Fruit fly (Drosophila melanogaster) whole organism, adult: ENCODE measurements around the gene sll.

ENCODE experiments used
- CG11617 ChIP-seq: fragments of 200-800 bp; sonication (Bioruptor generic); optimal IDR thresholded peaks from 2 replicates; lab custom pipeline; 2017; ENCODE audit warnings: mild to moderate bottlenecking, missing biosample characterization, missing genetic modification reagents, missing genetic modification characterization
- CG12768 ChIP-seq: fragments of 200-800 bp; sonication (Bioruptor generic); optimal IDR thresholded peaks from 2 replicates; lab custom pipeline; 2017; ENCODE audit warnings: missing biosample characterization, missing genetic modification characterization, mild to moderate bottlenecking, moderate library complexity, missing genetic modification reagents
- CG1620 ChIP-seq: fragments of 200-800 bp; sonication (Bioruptor generic); optimal IDR thresholded peaks from 2 replicates; lab custom pipeline; 2016; ENCODE audit warnings: missing biosample characterization, missing genetic modification characterization
- CG33017 ChIP-seq: fragments of 200-800 bp; sonication (Bioruptor generic); optimal IDR thresholded peaks from 2 replicates; lab custom pipeline; 2018; ENCODE audit warnings: missing biosample characterization, mild to moderate bottlenecking, missing genetic modification characterization, moderate library complexity
- CG7045 ChIP-seq: fragments of 200-800 bp; sonication (Bioruptor generic); optimal IDR thresholded peaks from 2 replicates; lab custom pipeline; 2017; ENCODE audit warnings: missing biosample characterization, mild to moderate bottlenecking, missing genetic modification characterization
- Clk ChIP-seq: fragments of 200-800 bp; sonication (Bioruptor generic); optimal IDR thresholded peaks from 2 replicates; lab custom pipeline; 2017; ENCODE audit warnings: missing biosample characterization, missing genetic modification characterization
- Crg-1 ChIP-seq: fragments of 200-800 bp; sonication (Bioruptor generic); optimal IDR thresholded peaks from 2 replicates; lab custom pipeline; 2016; ENCODE audit warnings: missing biosample characterization, missing genetic modification characterization
- bab1 ChIP-seq: fragments of 200-800 bp; sonication (Bioruptor generic); optimal IDR thresholded peaks from 3 replicates; lab custom pipeline; 2019; ENCODE audit warnings: missing biosample characterization, mild to moderate bottlenecking, missing genetic modification characterization, moderate library complexity
- cnc ChIP-seq, 2 experiments: fragments of >200 bp; optimal IDR thresholded peaks; 2 replicates each; lab custom pipeline; 2017
- kay ChIP-seq: fragments of 200-800 bp; sonication (Bioruptor generic); peaks from one replicate; lab custom pipeline; 2016; ENCODE audit warnings: missing biosample characterization, missing genetic modification characterization, borderline replicate concordance
- ovo ChIP-seq: fragments of 200-800 bp; sonication (Bioruptor generic); optimal IDR thresholded peaks from 2 replicates; lab custom pipeline; 2016; ENCODE audit warnings: missing biosample characterization, missing genetic modification characterization
- pad ChIP-seq: fragments of 200-800 bp; sonication (Bioruptor generic); optimal IDR thresholded peaks from 3 replicates; lab custom pipeline; 2017; ENCODE audit warnings: missing biosample characterization, missing genetic modification characterization, mild to moderate bottlenecking, moderate library complexity, missing genetic modification reagents

dm6 chr3R:17645239-17645638, 39.3 kb downstream of the sll start:
- TF ChIP-seq CG12768 (GFP tag; lab: Kevin White, UChicago) (no peak), CG1620 (GFP tag; lab: Kevin White, UChicago) (no peak), cnc (optimal IDR thresholded peaks at IDR 0.05; lab: Kevin White, UChicago) (no peak), CG33017 (tag; lab: Kevin White, UChicago) (no peak), kay (GFP tag; lab: Kevin White, UChicago) (peak; percentile 82), Crg-1 (GFP tag; lab: Kevin White, UChicago) (no peak), CG11617 (GFP tag; lab: Kevin White, UChicago) (no peak), bab1 (peak; percentile 41), ovo (GFP tag; lab: Kevin White, UChicago) (no peak), CG7045 (GFP tag; lab: Kevin White, UChicago) (no peak), Clk (GFP tag; lab: Kevin White, UChicago) (no peak), pad (no peak)
